Fruit fly (Drosophila melanogaster): ENCODE data around the gene AspRS-m.

DNA sequence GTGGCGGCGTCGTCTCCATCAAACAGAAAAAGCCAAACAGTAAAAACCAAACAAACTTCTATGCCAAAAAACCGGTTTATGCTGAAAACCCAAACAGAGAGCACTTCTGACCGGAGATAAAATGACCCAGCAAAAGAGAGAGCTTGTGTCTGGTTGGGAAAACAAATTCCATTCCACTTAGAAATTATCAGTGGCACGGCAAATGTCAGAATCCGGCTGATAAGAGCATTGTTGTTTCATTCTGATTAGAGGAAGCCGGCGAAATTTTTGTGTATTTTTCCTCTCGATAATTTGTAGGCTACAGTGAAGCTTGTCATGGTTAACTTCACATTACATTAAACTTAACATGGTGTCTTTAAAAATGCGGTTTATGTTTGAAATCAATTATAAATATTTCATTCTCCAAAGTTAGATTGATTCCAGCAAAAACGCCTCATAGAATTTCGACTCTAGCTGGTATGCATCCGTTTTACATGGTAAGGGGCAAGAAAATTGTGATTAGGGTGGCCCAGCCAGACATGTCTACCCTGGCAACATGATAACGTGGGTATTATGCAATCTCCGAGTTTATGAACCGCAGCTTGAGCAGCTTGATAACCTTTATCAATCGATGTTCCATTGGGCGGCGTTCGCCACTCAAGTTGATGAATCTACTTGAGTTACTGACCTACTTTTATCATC is 9.3 kb upstream of the AspRS-m start:
- TF ChIP-seq CG6792 (GFP tag; optimal IDR thresholded peaks at IDR 0.05), result no peak
- TF ChIP-seq Ets21C (GFP tag; optimal IDR thresholded peaks at IDR 0.05), result no peak
- no peak for TF ChIP-seq CG8319 (GFP tag; optimal IDR thresholded peaks at IDR 0.05)
